Worm (Caenorhabditis elegans) whole organism, L3 larva: ENCODE results near the gene T02H6.1.

Experiments
- ama-1 ChIP-seq: fragments of 150-350 bp; optimal IDR thresholded peaks from 2 replicates; lab custom pipeline; 2018
- ceh-82 ChIP-seq: fragments of 150-350 bp; optimal IDR thresholded peaks from 2 replicates; lab custom pipeline; 2014; ENCODE audit warnings: missing biosample characterization, missing genetic modification characterization
- egl-27 ChIP-seq: sonication (generic microtip); optimal IDR thresholded peaks from 4 replicates; lab custom pipeline; 2017; ENCODE audit warnings: missing biosample characterization, missing genetic modification reagents, missing genetic modification characterization
- fkh-10 ChIP-seq: sonication (generic microtip); optimal IDR thresholded peaks from 2 replicates; lab custom pipeline; 2017; ENCODE audit warnings: missing biosample characterization, missing genetic modification reagents, missing genetic modification characterization
- lin-39 ChIP-seq: fragments of 150-350 bp; optimal IDR thresholded peaks from 2 replicates; lab custom pipeline; 2018; ENCODE audit warnings: missing biosample characterization, missing genetic modification reagents, missing genetic modification characterization
- mdl-1 ChIP-seq: fragments of 150-350 bp; optimal IDR thresholded peaks from 2 replicates; lab custom pipeline; 2014; ENCODE audit warnings: missing biosample characterization, missing genetic modification characterization
- nfya-1 ChIP-seq: sonication (generic microtip); optimal IDR thresholded peaks from 2 replicates; lab custom pipeline; 2017; ENCODE audit warnings: missing genetic modification characterization, mild to moderate bottlenecking, missing compliant biosample characterization, antibody characterized with exemption, moderate library complexity; ENCODE audit not compliant: insufficient read depth
- nhr-237 ChIP-seq: fragments of 150-350 bp; optimal IDR thresholded peaks from 2 replicates; lab custom pipeline; 2014; ENCODE audit warnings: missing biosample characterization, missing genetic modification characterization
- nhr-25 ChIP-seq: sonication (generic microtip); optimal IDR thresholded peaks from 2 replicates; lab custom pipeline; 2017; ENCODE audit warnings: missing biosample characterization, missing genetic modification characterization
- pqm-1 ChIP-seq: fragments of 150-350 bp; optimal IDR thresholded peaks from 2 replicates; lab custom pipeline; 2017; ENCODE audit warnings: missing biosample characterization, missing genetic modification characterization, inconsistent platforms
- sea-2 ChIP-seq: fragments of 150-350 bp; sonication (generic microtip); optimal IDR thresholded peaks from 4 replicates; lab custom pipeline; 2014; ENCODE audit warnings: missing biosample characterization, missing genetic modification reagents, missing genetic modification characterization
- snpc-4 ChIP-seq: fragments of 150-350 bp; optimal IDR thresholded peaks from 2 replicates; lab custom pipeline; 2014; ENCODE audit warnings: missing biosample characterization, missing genetic modification characterization
- unc-62 ChIP-seq: fragments of 150-350 bp; sonication (generic microtip); optimal IDR thresholded peaks from 4 replicates; lab custom pipeline; 2014; ENCODE audit warnings: missing biosample characterization, missing genetic modification reagents, missing genetic modification characterization
- ztf-11 ChIP-seq: fragments of 150-350 bp; optimal IDR thresholded peaks from 2 replicates; lab custom pipeline; 2014; ENCODE audit warnings: missing biosample characterization, missing genetic modification characterization

DNA sequence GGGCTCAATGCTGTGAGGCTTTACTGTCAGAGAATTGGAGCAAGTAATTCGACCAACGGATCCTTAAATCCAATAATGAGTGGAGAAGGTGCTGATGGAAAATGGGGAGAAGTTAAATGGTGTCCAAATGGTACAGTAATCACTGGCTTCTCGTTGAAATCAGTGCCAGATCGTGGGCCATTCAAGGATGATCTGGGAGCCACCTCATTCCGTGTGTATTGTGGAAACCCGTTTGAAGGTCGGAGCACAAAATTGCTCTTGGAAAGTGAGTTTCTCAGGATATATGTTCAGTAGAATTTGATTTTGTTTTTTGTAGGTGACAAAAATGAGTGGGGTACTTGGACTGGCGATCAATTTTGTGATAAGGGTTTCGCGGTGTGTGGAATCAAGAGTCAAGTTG lies 33.4 kb upstream of the T02H6.1 start:
- TF ChIP-seq fkh-10 (GFP tag; lab: Kevin White, UChicago) (no peak), pqm-1 (tag; lab: Kevin White, UChicago) (no peak), ama-1 (lab: Kevin White, UChicago) (no peak), mdl-1 (tag; lab: Kevin White, UChicago) (no peak), ceh-82 (tag; lab: Kevin White, UChicago) (no peak), ztf-11 (tag; lab: Kevin White, UChicago) (no peak), nfya-1 (tag; lab: Kevin White, UChicago) (no peak), nhr-237 (no peak), lin-39 (tag; lab: Kevin White, UChicago) (no peak), egl-27 (tag; lab: Kevin White, UChicago) (no peak), sea-2 (GFP tag; lab: Kevin White, UChicago) (no peak), unc-62 (no peak), nhr-25 (tag; lab: Kevin White, UChicago) (no peak), snpc-4 (tag; lab: Kevin White, UChicago) (no peak)
